Fruit fly (Drosophila melanogaster) whole organism, embryonic: ENCODE results near the gene CG17778.

Experiments
- BEAF-32 ChIP-seq: fragments of 200-800 bp; sonication (Bioruptor generic); optimal IDR thresholded peaks from 3 replicates; lab custom pipeline; 2017; ENCODE audit warnings: missing biosample characterization, missing genetic modification characterization, mild to moderate bottlenecking, moderate library complexity, missing genetic modification reagents
- Bgb ChIP-seq: fragments of 200-800 bp; sonication (Bioruptor generic); IDR thresholded peaks from 2 replicates; pipeline ENCODE4 v1.3.6; 2022; ENCODE audit warnings: missing biosample characterization, missing genetic modification characterization; ENCODE audit not compliant: partially characterized antibody
- CG10147 ChIP-seq: fragments of 200-800 bp; sonication (Bioruptor generic); optimal IDR thresholded peaks from 2 replicates; lab custom pipeline; 2019; ENCODE audit warnings: missing biosample characterization, mild to moderate bottlenecking, missing genetic modification characterization, moderate library complexity
- CG10654 ChIP-seq: fragments of 200-800 bp; sonication (Bioruptor generic); optimal IDR thresholded peaks from 2 replicates; lab custom pipeline; 2016; ENCODE audit warnings: missing biosample characterization, missing genetic modification characterization
- CG11504 ChIP-seq: fragments of 200-800 bp; sonication (Bioruptor generic); optimal IDR thresholded peaks from 3 replicates; lab custom pipeline; 2019; ENCODE audit warnings: missing biosample characterization, mild to moderate bottlenecking, missing genetic modification characterization, moderate library complexity
- CG15514 ChIP-seq: fragments of 200-800 bp; sonication (Bioruptor generic); optimal IDR thresholded peaks from 3 replicates; lab custom pipeline; 2017; ENCODE audit warnings: missing biosample characterization, missing genetic modification characterization, mild to moderate bottlenecking, moderate library complexity, missing genetic modification reagents
- CG16813 ChIP-seq: fragments of 200-800 bp; sonication (Bioruptor generic); IDR thresholded peaks from 3 replicates; pipeline ENCODE4 v1.3.6; 2022; ENCODE audit warnings: missing biosample characterization, missing genetic modification characterization; ENCODE audit not compliant: partially characterized antibody
- CG17186 ChIP-seq: fragments of 200-800 bp; sonication (Bioruptor generic); optimal IDR thresholded peaks from 3 replicates; lab custom pipeline; 2017; ENCODE audit warnings: missing biosample characterization, missing genetic modification reagents, missing genetic modification characterization
- CG18262 ChIP-seq: fragments of 200-800 bp; optimal IDR thresholded peaks from 3 replicates; lab custom pipeline; 2019; ENCODE audit warnings: missing biosample characterization, mild to moderate bottlenecking, missing genetic modification characterization, moderate library complexity
- CG30403 ChIP-seq: fragments of 200-800 bp; sonication (Bioruptor generic); optimal IDR thresholded peaks from 3 replicates; lab custom pipeline; 2016; ENCODE audit warnings: missing biosample characterization, missing genetic modification characterization
- CG32767 ChIP-seq: fragments of 200-800 bp; sonication (Bioruptor generic); IDR thresholded peaks from 2 replicates; pipeline ENCODE4 v1.3.6; 2022; ENCODE audit warnings: missing biosample characterization, missing genetic modification characterization
- CG7357 ChIP-seq: fragments of 200-800 bp; sonication (Bioruptor generic); IDR thresholded peaks from 3 replicates; pipeline ENCODE4 v1.3.6; 2022; ENCODE audit warnings: missing biosample characterization, missing genetic modification characterization
- CG7372 ChIP-seq: fragments of 200-800 bp; sonication (Bioruptor generic); IDR thresholded peaks from 2 replicates; pipeline ENCODE4 v1.3.6; 2022; ENCODE audit warnings: missing biosample characterization, missing genetic modification characterization
- CG8089 ChIP-seq: fragments of 200-800 bp; sonication (Bioruptor generic); optimal IDR thresholded peaks from 3 replicates; lab custom pipeline; 2016; ENCODE audit warnings: missing biosample characterization, missing genetic modification characterization
- CG8359 ChIP-seq: fragments of 200-800 bp; sonication (Bioruptor generic); optimal IDR thresholded peaks from 2 replicates; lab custom pipeline; 2017; ENCODE audit warnings: missing biosample characterization, mild to moderate bottlenecking, missing genetic modification characterization, borderline replicate concordance
- CG9797 ChIP-seq: fragments of 200-800 bp; sonication (Bioruptor generic); optimal IDR thresholded peaks from 3 replicates; lab custom pipeline; 2018; ENCODE audit warnings: missing biosample characterization, mild to moderate bottlenecking, missing genetic modification characterization
- CHES-1-like ChIP-seq: fragments of 200-800 bp; sonication (Bioruptor generic); optimal IDR thresholded peaks from 2 replicates; lab custom pipeline; 2016; ENCODE audit warnings: missing biosample characterization, missing genetic modification characterization
- CTCF ChIP-seq: fragments of 200-800 bp; sonication (Bioruptor generic); optimal IDR thresholded peaks from 2 replicates; lab custom pipeline; 2017; ENCODE audit warnings: missing biosample characterization, mild to moderate bottlenecking, missing genetic modification characterization, moderate library complexity
- Ets65A ChIP-seq: fragments of 200-800 bp; sonication (Bioruptor generic); peaks from one replicate; lab custom pipeline; 2016; ENCODE audit warnings: missing biosample characterization, missing genetic modification characterization
- HmgD ChIP-seq: fragments of 200-800 bp; sonication (Bioruptor generic); optimal IDR thresholded peaks from 3 replicates; lab custom pipeline; 2016; ENCODE audit warnings: missing biosample characterization, missing genetic modification characterization
- HmgZ ChIP-seq: fragments of 200-800 bp; sonication (Bioruptor generic); optimal IDR thresholded peaks from 2 replicates; lab custom pipeline; 2018; ENCODE audit warnings: missing biosample characterization, mild to moderate bottlenecking, missing genetic modification characterization
- MBD-R2 ChIP-seq: fragments of 200-800 bp; sonication (Bioruptor generic); IDR thresholded peaks from 2 replicates; pipeline ENCODE4 v1.3.6; 2022; ENCODE audit warnings: missing biosample characterization, missing genetic modification characterization
- Med ChIP-seq: fragments of 200-800 bp; sonication (Bioruptor generic); peaks from one replicate; lab custom pipeline; 2016; ENCODE audit warnings: missing biosample characterization, missing genetic modification characterization, mild to moderate bottlenecking, inconsistent platforms, moderate library complexity
- Meics ChIP-seq: fragments of 200-800 bp; sonication (Bioruptor generic); optimal IDR thresholded peaks from 2 replicates; lab custom pipeline; 2017; ENCODE audit warnings: missing biosample characterization, mild to moderate bottlenecking, missing genetic modification characterization
- Myb ChIP-seq: fragments of 200-800 bp; sonication (Bioruptor generic); optimal IDR thresholded peaks from 2 replicates; lab custom pipeline; 2016; ENCODE audit warnings: missing biosample characterization, missing genetic modification characterization
- Optix ChIP-seq: fragments of 200-800 bp; sonication (Bioruptor generic); IDR thresholded peaks from 3 replicates; pipeline ENCODE4 v1.3.6; 2022; ENCODE audit warnings: missing biosample characterization, missing genetic modification characterization
- Poxn ChIP-seq: fragments of 200-800 bp; sonication (Bioruptor generic); IDR thresholded peaks from 2 replicates; pipeline ENCODE4 v1.3.6; 2022; ENCODE audit warnings: missing biosample characterization, missing genetic modification characterization
- Ravus ChIP-seq: fragments of 200-800 bp; sonication (Bioruptor generic); IDR thresholded peaks from 2 replicates; pipeline ENCODE4 v1.3.6; 2022; ENCODE audit warnings: missing biosample characterization, missing genetic modification characterization
- Sry-δ ChIP-seq: fragments of 200-800 bp; sonication (Bioruptor generic); optimal IDR thresholded peaks from 2 replicates; lab custom pipeline; 2016; ENCODE audit warnings: missing biosample characterization, missing genetic modification characterization
- amos ChIP-seq: fragments of 200-800 bp; sonication (Bioruptor generic); IDR thresholded peaks from 2 replicates; pipeline ENCODE4 v1.3.6; 2022; ENCODE audit warnings: missing biosample characterization, missing genetic modification characterization; ENCODE audit not compliant: partially characterized antibody
- dmrt99B ChIP-seq: fragments of 200-800 bp; sonication (Bioruptor generic); optimal IDR thresholded peaks from 2 replicates; lab custom pipeline; 2018; ENCODE audit warnings: missing biosample characterization, mild to moderate bottlenecking, missing genetic modification characterization, moderate library complexity
- exex ChIP-seq: fragments of 200-800 bp; sonication (Bioruptor generic); optimal IDR thresholded peaks from 4 replicates; lab custom pipeline; 2018; ENCODE audit warnings: missing biosample characterization, mild to moderate bottlenecking, missing genetic modification characterization, moderate library complexity
- fd102C ChIP-seq: fragments of 200-800 bp; sonication (Bioruptor generic); optimal IDR thresholded peaks from 2 replicates; lab custom pipeline; 2018; ENCODE audit warnings: missing biosample characterization, mild to moderate bottlenecking, missing genetic modification characterization, moderate library complexity
- ftz-f1 ChIP-seq: fragments of 200-800 bp; sonication (Bioruptor generic); optimal IDR thresholded peaks from 2 replicates; lab custom pipeline; 2016; ENCODE audit warnings: missing biosample characterization, missing genetic modification characterization
- hbn ChIP-seq: fragments of 200-800 bp; sonication (Bioruptor generic); IDR thresholded peaks from 2 replicates; pipeline ENCODE4 v1.3.6; 2022; ENCODE audit warnings: missing biosample characterization, missing genetic modification characterization; ENCODE audit not compliant: partially characterized antibody
- hkb ChIP-seq, 2 experiments: fragments of 200-800 bp in 1 of 2; fragments of >200 bp in 1 of 2; sonication (Bioruptor generic) in 1 of 2; IDR thresholded peaks in 1 of 2; optimal IDR thresholded peaks in 1 of 2; 2 replicates each; pipeline versions ENCODE4 v1.3.6 to Lab custom; 2017 to 2022; ENCODE audit warnings: missing biosample characterization in 1 of 2, missing genetic modification characterization in 1 of 2
- knrl ChIP-seq: fragments of 200-800 bp; sonication (Bioruptor generic); IDR thresholded peaks from 3 replicates; pipeline ENCODE4 v1.3.6; 2022; ENCODE audit warnings: missing biosample characterization, missing genetic modification characterization; ENCODE audit not compliant: partially characterized antibody
- onecut ChIP-seq: fragments of 200-800 bp; sonication (Bioruptor generic); IDR thresholded peaks from 2 replicates; pipeline ENCODE4 v1.3.6; 2022; ENCODE audit warnings: missing biosample characterization, missing genetic modification characterization
- peb ChIP-seq: fragments of 200-800 bp; sonication (Bioruptor generic); IDR thresholded peaks from 2 replicates; pipeline ENCODE4 v1.3.6; 2022; ENCODE audit warnings: missing biosample characterization, missing genetic modification characterization
- pita ChIP-seq: fragments of 200-800 bp; sonication (Bioruptor generic); optimal IDR thresholded peaks from 2 replicates; lab custom pipeline; 2017; ENCODE audit warnings: missing biosample characterization, mild to moderate bottlenecking, missing genetic modification characterization
- prd ChIP-seq, 3 experiments: fragments of >200 bp in 2 of 3; fragments of 200-800 bp in 1 of 3; sonication (Bioruptor generic) in 1 of 3; optimal IDR thresholded peaks in 2 of 3; IDR thresholded peaks in 1 of 3; 2 replicates in 2 of 3; 3 replicates in 1 of 3; pipeline versions ENCODE4 v1.3.6 to Lab custom; 2017 to 2022; ENCODE audit warnings: missing biosample characterization in 1 of 3, missing genetic modification characterization in 1 of 3
- pros ChIP-seq: fragments of 200-800 bp; sonication (Bioruptor generic); optimal IDR thresholded peaks from 3 replicates; lab custom pipeline; 2019; ENCODE audit warnings: missing biosample characterization, mild to moderate bottlenecking, missing genetic modification characterization, moderate library complexity
- ro ChIP-seq: fragments of 200-800 bp; sonication (Bioruptor generic); IDR thresholded peaks from 2 replicates; pipeline ENCODE4 v1.3.6; 2022; ENCODE audit warnings: missing biosample characterization, missing genetic modification characterization
- row ChIP-seq: fragments of 200-800 bp; sonication (Bioruptor generic); IDR thresholded peaks from 3 replicates; pipeline ENCODE4 v1.3.6; 2022; ENCODE audit warnings: missing biosample characterization, missing genetic modification characterization
- sens ChIP-seq: fragments of 200-800 bp; sonication (Bioruptor generic); peaks from one replicate; lab custom pipeline; 2016; ENCODE audit warnings: missing biosample characterization, missing genetic modification characterization
- stwl ChIP-seq: fragments of 200-800 bp; sonication (Bioruptor generic); optimal IDR thresholded peaks from 3 replicates; lab custom pipeline; 2018; ENCODE audit warnings: missing biosample characterization, mild to moderate bottlenecking, missing genetic modification characterization, moderate library complexity
- sug ChIP-seq: fragments of 200-800 bp; optimal IDR thresholded peaks from 2 replicates; lab custom pipeline; 2019; ENCODE audit warnings: missing biosample characterization, mild to moderate bottlenecking, missing genetic modification characterization, moderate library complexity
- yki ChIP-seq: fragments of >200 bp; optimal IDR thresholded peaks from 3 replicates; lab custom pipeline; 2018

Gene CG17778

dm6 chrX:529724-530603 is 35.5 kb downstream of the CG17778 start, which contains the start of the genes CG4293 and Appl:
TSS of gene CG4293 (minus strand) at chrX:530291.
TSS of gene Appl (plus strand) at chrX:530501.
- peak; percentile 33 for TF ChIP-seq yki (lab: Kevin White, UChicago)
- TF ChIP-seq exex = no peak
- TF ChIP-seq CHES-1-like (GFP tag; lab: Kevin White, UChicago) = peak; percentile 23
- 0 out of 3 replicates have a peak, but pooled peaks have one; percentile 22 for TF ChIP-seq Optix
- no peak for TF ChIP-seq CG10654 (GFP tag; lab: Kevin White, UChicago)
- peak; percentile 55 for TF ChIP-seq Myb
- peak; percentile 11 for TF ChIP-seq CG11504 (tag; lab: Kevin White, UChicago)
- peak; percentile 65 for TF ChIP-seq knrl (GFP tag; lab: Robert Waterston, UW)
- TF ChIP-seq onecut (GFP tag; lab: Robert Waterston, UW) = peak; percentile 99
- no peak for TF ChIP-seq CG8359 (GFP tag; lab: Kevin White, UChicago)
- TF ChIP-seq prd (optimal IDR thresholded peaks at IDR 0.05; lab: Kevin White, UChicago) = no peak
- no peak for TF ChIP-seq prd (GFP tag; IDR thresholded peaks at IDR 0.05; lab: Robert Waterston, UW)
- TF ChIP-seq CG18262 (tag; lab: Kevin White, UChicago) = peak; percentile 17
- peak; percentile 53 for TF ChIP-seq Sry-δ (GFP tag; lab: Kevin White, UChicago)
- TF ChIP-seq Bgb (GFP tag; lab: Robert Waterston, UW) = peak; percentile 64
- peak; percentile 67 for TF ChIP-seq HmgD (GFP tag; lab: Kevin White, UChicago)
- no peak for TF ChIP-seq Meics (GFP tag; lab: Kevin White, UChicago)
- TF ChIP-seq MBD-R2 (GFP tag; lab: Robert Waterston, UW) = peak; percentile 84
- 0 out of 2 replicates have a peak, but pooled peaks have one; percentile 24 for TF ChIP-seq CG32767
- TF ChIP-seq CTCF (GFP tag; lab: Kevin White, UChicago) = peak; percentile 95
- peak; percentile 99 for TF ChIP-seq CG15514 (GFP tag; lab: Kevin White, UChicago)
- TF ChIP-seq stwl (tag; lab: Kevin White, UChicago) = peak; percentile 17
- TF ChIP-seq hbn = no peak
- TF ChIP-seq CG9797 = peak; percentile 55
- TF ChIP-seq CG7357 = no peak
- peak; percentile 81 for TF ChIP-seq Ets65A (GFP tag; lab: Kevin White, UChicago)
- TF ChIP-seq amos (GFP tag; lab: Robert Waterston, UW) = peak; percentile 63
- no peak for TF ChIP-seq CG8089 (GFP tag; lab: Kevin White, UChicago)
- peak; percentile 9 for TF ChIP-seq CG10147
- peak; percentile 42 for TF ChIP-seq Med (GFP tag; lab: Kevin White, UChicago)
- no peak for TF ChIP-seq dmrt99B (tag; lab: Kevin White, UChicago)
- peak; percentile 47 for TF ChIP-seq HmgZ (tag; lab: Kevin White, UChicago)
- no peak for TF ChIP-seq fd102C (GFP tag; lab: Kevin White, UChicago)
- peak; percentile 14 for TF ChIP-seq sug
- peak; percentile 97 for TF ChIP-seq pita (GFP tag; lab: Kevin White, UChicago)
- no peak for TF ChIP-seq CG7372 (GFP tag; lab: Robert Waterston, UW)
- TF ChIP-seq peb (GFP tag; lab: Robert Waterston, UW) = no peak
- TF ChIP-seq CG17186 (GFP tag; lab: Kevin White, UChicago) = no peak
- TF ChIP-seq CG30403 (GFP tag; lab: Kevin White, UChicago) = no peak
- peak; percentile 18; the same call in 1 of the 3 replicates for TF ChIP-seq row
- TF ChIP-seq Ravus = no peak
- TF ChIP-seq Poxn = no peak
- TF ChIP-seq sens = peak; percentile 64
- TF ChIP-seq pros (GFP tag; lab: Kevin White, UChicago) = no peak
- TF ChIP-seq hkb (optimal IDR thresholded peaks at IDR 0.05; lab: Kevin White, UChicago) = peak; percentile 98
- no peak for TF ChIP-seq hkb (GFP tag; IDR thresholded peaks at IDR 0.05; lab: Robert Waterston, UW)
- no peak for TF ChIP-seq ro (GFP tag; lab: Robert Waterston, UW)
- peak; percentile 53; the same call in 2 of the 3 replicates for TF ChIP-seq CG16813 (GFP tag; lab: Robert Waterston, UW)
- peak; percentile 47 for TF ChIP-seq BEAF-32 (GFP tag; lab: Kevin White, UChicago)
- no peak for TF ChIP-seq ftz-f1
